Worm (Caenorhabditis elegans): ENCODE measurements around the gene Y25C1A.8.

Gene Y25C1A.8

DNA sequence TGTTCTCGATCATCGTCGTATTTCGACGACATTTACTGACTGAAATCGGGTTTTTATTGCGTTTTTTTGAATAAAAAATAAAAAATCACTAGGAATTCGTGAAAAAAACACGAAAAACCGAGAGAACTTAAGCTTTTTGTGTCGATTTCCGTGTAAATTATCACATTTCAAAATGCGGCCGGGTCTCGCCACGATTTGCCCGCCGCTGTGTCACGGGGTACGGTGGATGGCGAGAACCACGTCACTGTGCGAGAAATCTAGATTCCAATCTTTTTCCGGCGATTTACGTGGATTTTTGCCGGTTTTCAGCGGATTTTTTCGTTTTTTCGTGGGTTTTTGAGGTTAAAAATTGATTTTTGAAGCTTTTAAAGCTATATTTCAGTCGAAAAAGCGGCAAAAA, at the start of gene Y25C1A.8 (continued):
- peak in 1 of 2 experiments; percentile 45 for TF ChIP-seq egl-27 (tag; optimal IDR thresholded peaks at IDR 0.05)
- peak; percentile 81 for TF ChIP-seq jun-1 (tag; optimal IDR thresholded peaks at IDR 0.05)
- peak; percentile 90 for TF ChIP-seq unc-86 (tag; optimal IDR thresholded peaks at IDR 0.05)
- TF ChIP-seq nhr-47 (tag; optimal IDR thresholded peaks at IDR 0.05) = no peak
- TF ChIP-seq xbp-1 (tag; optimal IDR thresholded peaks at IDR 0.05) = peak; percentile 99
- TF ChIP-seq C16A3.4 (tag; optimal IDR thresholded peaks at IDR 0.05) = peak; percentile 89
- no peak for TF ChIP-seq unc-30 (tag; optimal IDR thresholded peaks at IDR 0.05)
- peak in 3 of 6 experiments; percentile 14 to 80 (median 74) for TF ChIP-seq elt-3 (tag; optimal IDR thresholded peaks at IDR 0.05)
- TF ChIP-seq nhr-71 (tag; optimal IDR thresholded peaks at IDR 0.05) = peak; percentile 94
- TF ChIP-seq hlh-17 (GFP tag; optimal IDR thresholded peaks at IDR 0.05; ENCODE audit: borderline replicate concordance) = no peak
- TF ChIP-seq rnt-1 (tag; optimal IDR thresholded peaks at IDR 0.05) = peak; percentile 98
- peak; percentile 86 to 96 (median 94) for TF ChIP-seq ceh-82 (tag; optimal IDR thresholded peaks at IDR 0.05)
- peak; percentile 87 for TF ChIP-seq zip-4 (GFP tag; optimal IDR thresholded peaks at IDR 0.05)
- TF ChIP-seq dpl-1 (GFP tag; optimal IDR thresholded peaks at IDR 0.05) = peak; percentile 73 to 85 (median 84)
- peak; percentile 31 for TF ChIP-seq nhr-76 (tag; optimal IDR thresholded peaks at IDR 0.05)
- TF ChIP-seq nhr-20 (tag; optimal IDR thresholded peaks at IDR 0.05) = no peak
- TF ChIP-seq nhr-84 (tag; optimal IDR thresholded peaks at IDR 0.05) = no peak
- TF ChIP-seq mep-1 (tag; optimal IDR thresholded peaks at IDR 0.05) = peak; percentile 91
- peak; percentile 92 to 95 for TF ChIP-seq efl-1 (optimal IDR thresholded peaks at IDR 0.05)
- peak; percentile 80 to 98 for TF ChIP-seq efl-1 (GFP tag; optimal IDR thresholded peaks at IDR 0.05 in 1 of 2)
- TF ChIP-seq isw-1 (GFP tag; IDR thresholded peaks at IDR 0.05) = peak; percentile 90
- TF ChIP-seq ztf-11 (tag; optimal IDR thresholded peaks at IDR 0.05) = peak; percentile 26 to 85
- TF ChIP-seq nhr-12 (tag; optimal IDR thresholded peaks at IDR 0.05) = no peak
- TF ChIP-seq egl-13 (tag; optimal IDR thresholded peaks at IDR 0.05) = peak; percentile 86
- TF ChIP-seq ceh-88 (GFP tag; IDR thresholded peaks at IDR 0.05) = peak; percentile 58
- TF ChIP-seq nhr-85 (tag) = peak; percentile 94
- TF ChIP-seq lin-13 (GFP tag; optimal IDR thresholded peaks at IDR 0.05) = peak; percentile 87
- peak; percentile 81 to 89 for TF ChIP-seq lin-35 (GFP tag; optimal IDR thresholded peaks at IDR 0.05)
- TF ChIP-seq tbx-2 (tag; optimal IDR thresholded peaks at IDR 0.05) = peak; percentile 94
- TF ChIP-seq alr-1 (tag; optimal IDR thresholded peaks at IDR 0.05; ENCODE audit: borderline replicate concordance) = no peak
- peak; percentile 60 for TF ChIP-seq fkh-4 (tag; optimal IDR thresholded peaks at IDR 0.05; ENCODE audit: borderline replicate concordance)

DNA sequence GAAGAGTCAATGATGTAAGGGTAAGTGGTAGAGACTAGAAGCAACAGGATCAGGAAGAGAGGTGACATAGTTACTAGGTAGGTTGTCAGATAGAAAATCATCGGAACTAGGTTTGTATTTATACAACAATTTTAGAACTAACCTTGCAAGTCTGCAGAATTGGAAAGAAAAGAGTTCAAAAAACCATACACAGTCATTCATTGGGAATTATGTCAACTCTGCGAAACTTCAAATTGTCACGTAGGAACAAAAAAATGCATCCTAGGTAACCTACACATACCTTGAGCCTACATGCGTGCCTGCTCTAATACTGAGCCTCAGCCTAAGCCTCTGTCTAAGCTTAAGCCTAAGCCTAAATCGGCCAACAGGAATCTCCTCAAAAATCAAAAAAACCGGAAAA, 49.6 kb upstream of the Y25C1A.8 start, which contains the start of gene ins-19:
TSS of gene ins-19 (minus strand) at position 101 of the 400 bp plus-strand sequence.
- no peak for TF ChIP-seq lsy-2 (tag; optimal IDR thresholded peaks at IDR 0.05)
- TF ChIP-seq efl-1 (optimal IDR thresholded peaks at IDR 0.05) = no peak
- TF ChIP-seq efl-1 (GFP tag; optimal IDR thresholded peaks at IDR 0.05 in 1 of 2) = no peak
- TF ChIP-seq ces-1 (GFP tag; optimal IDR thresholded peaks at IDR 0.05) = no peak
- no peak for TF ChIP-seq ceh-82 (tag; optimal IDR thresholded peaks at IDR 0.05)
- TF ChIP-seq zip-4 (GFP tag; optimal IDR thresholded peaks at IDR 0.05) = no peak
- no peak for TF ChIP-seq sptf-1 (tag; optimal IDR thresholded peaks at IDR 0.05)
- no peak for TF ChIP-seq ama-1 (optimal IDR thresholded peaks at IDR 0.05)
- TF ChIP-seq unc-86 (tag; optimal IDR thresholded peaks at IDR 0.05) = no peak
- TF ChIP-seq snu-23 (GFP tag; optimal IDR thresholded peaks at IDR 0.05) = no peak
- TF ChIP-seq unc-30 (tag; optimal IDR thresholded peaks at IDR 0.05) = no peak
- no peak for TF ChIP-seq F16B12.6 (tag; optimal IDR thresholded peaks at IDR 0.05)
- no peak for TF ChIP-seq hlh-17 (GFP tag; optimal IDR thresholded peaks at IDR 0.05; ENCODE audit: borderline replicate concordance)
- no peak for TF ChIP-seq C34B4.2 (tag; optimal IDR thresholded peaks at IDR 0.05)
- no peak for TF ChIP-seq nhr-90 (tag; optimal IDR thresholded peaks at IDR 0.05; ENCODE audit: poor library complexity)
- TF ChIP-seq nhr-237 (tag; optimal IDR thresholded peaks at IDR 0.05) = no peak
- TF ChIP-seq fos-1 (tag; optimal IDR thresholded peaks at IDR 0.05) = no peak

Data from whole organism, L1 larva.